ENCODE assay signal across 1 fruit fly cellular context in the genomic region with DNA sequence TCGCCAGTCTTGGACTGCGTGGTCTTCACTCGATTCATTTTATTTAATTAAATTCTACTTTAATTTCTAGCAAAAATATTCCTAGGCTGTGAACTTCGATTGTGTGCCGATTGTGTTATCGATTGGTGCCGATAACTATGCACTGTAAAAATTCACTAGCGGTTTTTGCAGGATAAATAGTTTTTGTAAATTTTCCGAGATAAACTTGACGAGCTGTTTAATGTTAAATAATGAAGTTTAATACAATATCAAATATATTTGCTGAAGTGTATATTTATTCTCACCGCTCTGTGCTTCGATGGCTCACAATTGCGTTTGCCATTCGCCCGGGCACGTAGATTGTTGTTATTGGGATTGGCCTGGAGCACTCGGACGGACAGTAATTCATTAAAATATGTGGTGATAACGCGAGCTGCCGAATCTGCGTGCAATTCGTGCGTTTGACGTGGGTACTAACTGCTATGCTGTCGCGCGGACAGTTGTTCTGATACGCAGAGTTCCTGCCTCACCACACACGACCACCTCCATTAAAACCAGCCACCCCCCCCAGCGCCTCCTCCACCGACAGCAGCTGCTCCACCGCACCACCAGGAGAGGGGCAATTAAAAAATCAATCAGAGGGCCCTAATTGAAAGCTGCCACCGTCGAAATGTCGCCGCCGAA.
A peak's percentile ranks its signal among the peaks of the same experiment; 100 is the strongest.
TF ChIP-seq lines count a peak whose summit lies in the region.

A gene (minus strand): TSS at position 123 of the 663 bp plus-strand sequence.
A gene (plus strand): TSS at position 341 of the 663 bp plus-strand sequence.

TF ChIP-seq in whole organism, embryonic, 481 proteins besides CTCF, POLR2A, EP300 and RAD21 (continued from another document and continues in another):
- TF ChIP-seq CG14860 (GFP tag; IDR thresholded peaks at IDR 0.05; lab: Robert Waterston, UW; ENCODE audit: partially characterized antibody), result peak; percentile 64
- TF ChIP-seq CG11723 (GFP tag; optimal IDR thresholded peaks at IDR 0.05; lab: Kevin White, UChicago), result no peak
- TF ChIP-seq CG6683 (GFP tag; optimal IDR thresholded peaks at IDR 0.05; lab: Kevin White, UChicago), result peak; percentile 83
- peak; percentile 86 for TF ChIP-seq CG7987 (GFP tag; optimal IDR thresholded peaks at IDR 0.05; lab: Kevin White, UChicago)
- peak; percentile 70 for TF ChIP-seq CG12236 (GFP tag; optimal IDR thresholded peaks at IDR 0.05; lab: Kevin White, UChicago)
- peak; percentile 97 for TF ChIP-seq CG9932 (GFP tag; IDR thresholded peaks at IDR 0.05; lab: Robert Waterston, UW)
- TF ChIP-seq sr (GFP tag; IDR thresholded peaks at IDR 0.05; lab: Robert Waterston, UW), result peak; percentile 73; the same call in 2 of the 3 replicates
- peak; percentile 96 for TF ChIP-seq YL-1 (GFP tag; optimal IDR thresholded peaks at IDR 0.05; lab: Kevin White, UChicago)
- TF ChIP-seq CG2712 (tag; optimal IDR thresholded peaks at IDR 0.05; lab: Kevin White, UChicago), result peak; percentile 94
- peak; percentile 81 for TF ChIP-seq CG17612 (GFP tag; IDR thresholded peaks at IDR 0.05; lab: Robert Waterston, UW)
- peak; percentile 78 for TF ChIP-seq CG6254 (GFP tag; optimal IDR thresholded peaks at IDR 0.05; lab: Kevin White, UChicago)
- peak; percentile 87 for TF ChIP-seq CG8388 (GFP tag; optimal IDR thresholded peaks at IDR 0.05; lab: Kevin White, UChicago)
- peak; percentile 96 for TF ChIP-seq ems (GFP tag; optimal IDR thresholded peaks at IDR 0.05; lab: Kevin White, UChicago)
- peak; percentile 48 for TF ChIP-seq CG14965 (GFP tag; optimal IDR thresholded peaks at IDR 0.05; lab: Kevin White, UChicago; ENCODE audit: borderline replicate concordance)
- TF ChIP-seq CG14050 (GFP tag; IDR thresholded peaks at IDR 0.05; lab: Robert Waterston, UW), result peak; percentile 91
- peak; percentile 71 for TF ChIP-seq CG9437 (GFP tag; optimal IDR thresholded peaks at IDR 0.05; lab: Kevin White, UChicago)
- TF ChIP-seq CG17385 (GFP tag; optimal IDR thresholded peaks at IDR 0.05; lab: Kevin White, UChicago), result peak; percentile 87
- TF ChIP-seq CG5180 (GFP tag; optimal IDR thresholded peaks at IDR 0.05; lab: Kevin White, UChicago), result no peak
- TF ChIP-seq Oli (tag; optimal IDR thresholded peaks at IDR 0.05; lab: Kevin White, UChicago), result peak; percentile 87
- TF ChIP-seq mirr (GFP tag; optimal IDR thresholded peaks at IDR 0.05; lab: Kevin White, UChicago), result peak; percentile 81
- no peak for TF ChIP-seq sqz (GFP tag; optimal IDR thresholded peaks at IDR 0.05; lab: Kevin White, UChicago)
- TF ChIP-seq CG16813 (GFP tag; IDR thresholded peaks at IDR 0.05; lab: Robert Waterston, UW; ENCODE audit: partially characterized antibody), result peak; percentile 74
- peak; percentile 72 for TF ChIP-seq CG3995 (GFP tag; optimal IDR thresholded peaks at IDR 0.05; lab: Kevin White, UChicago)
- no peak for TF ChIP-seq pita (GFP tag; optimal IDR thresholded peaks at IDR 0.05; lab: Kevin White, UChicago)
- TF ChIP-seq ERR (GFP tag; optimal IDR thresholded peaks at IDR 0.05; lab: Kevin White, UChicago), result peak; percentile 82
- TF ChIP-seq CG4424 (GFP tag; optimal IDR thresholded peaks at IDR 0.05; lab: Kevin White, UChicago), result peak; percentile 95
- TF ChIP-seq D (optimal IDR thresholded peaks at IDR 0.05; lab: Kevin White, UChicago), result no peak
- TF ChIP-seq D (GFP tag; optimal IDR thresholded peaks at IDR 0.05; lab: Kevin White, UChicago), result peak; percentile 82
- peak; percentile 85 for TF ChIP-seq Bdp1 (GFP tag; optimal IDR thresholded peaks at IDR 0.05; lab: Kevin White, UChicago)
- TF ChIP-seq prd (optimal IDR thresholded peaks at IDR 0.05; lab: Kevin White, UChicago), result no peak
- peak; percentile 96 for TF ChIP-seq prd (GFP tag; IDR thresholded peaks at IDR 0.05; lab: Robert Waterston, UW)
- TF ChIP-seq wor (GFP tag; IDR thresholded peaks at IDR 0.05; lab: Robert Waterston, UW), result peak; percentile 79
- peak; percentile 75 for TF ChIP-seq CG10321 (GFP tag; IDR thresholded peaks at IDR 0.05; lab: Robert Waterston, UW)
- TF ChIP-seq ash1 (GFP tag; optimal IDR thresholded peaks at IDR 0.05; lab: Kevin White, UChicago), result peak; percentile 83
- peak; percentile 94 for TF ChIP-seq az2 (GFP tag; optimal IDR thresholded peaks at IDR 0.05; lab: Kevin White, UChicago)
- peak; percentile 82 for TF ChIP-seq CG7271 (tag; optimal IDR thresholded peaks at IDR 0.05; lab: Kevin White, UChicago)
- peak; percentile 82 for TF ChIP-seq tna (GFP tag; IDR thresholded peaks at IDR 0.05; lab: Robert Waterston, UW; ENCODE audit: partially characterized antibody)
- peak; percentile 84 for TF ChIP-seq HLH4C (GFP tag; IDR thresholded peaks at IDR 0.05; lab: Robert Waterston, UW; ENCODE audit: partially characterized antibody)
- peak; percentile 97 for TF ChIP-seq row (GFP tag; IDR thresholded peaks at IDR 0.05; lab: Robert Waterston, UW)
- TF ChIP-seq abd-A (tag; optimal IDR thresholded peaks at IDR 0.05; lab: Kevin White, UChicago), result no peak
- TF ChIP-seq Awh (GFP tag; IDR thresholded peaks at IDR 0.05; lab: Robert Waterston, UW), result peak; percentile 92
- peak; percentile 83 for TF ChIP-seq Spps (tag; optimal IDR thresholded peaks at IDR 0.05; lab: Kevin White, UChicago)
- TF ChIP-seq Ada2b (GFP tag; IDR thresholded peaks at IDR 0.05; lab: Robert Waterston, UW), result peak; percentile 90
- peak; percentile 78 for TF ChIP-seq psq (GFP tag; optimal IDR thresholded peaks at IDR 0.05; lab: Kevin White, UChicago)
- TF ChIP-seq oc (tag; optimal IDR thresholded peaks at IDR 0.05; lab: Kevin White, UChicago), result no peak
- peak; percentile 62; the same call in 2 of the 3 replicates for TF ChIP-seq jigr1 (GFP tag; IDR thresholded peaks at IDR 0.05; lab: Robert Waterston, UW)
- peak; percentile 90 for TF ChIP-seq ase (GFP tag; IDR thresholded peaks at IDR 0.05; lab: Robert Waterston, UW)
- TF ChIP-seq run (tag; optimal IDR thresholded peaks at IDR 0.05; lab: Kevin White, UChicago), result peak; percentile 76
- peak; percentile 90 for TF ChIP-seq CG12299 (tag; optimal IDR thresholded peaks at IDR 0.05; lab: Kevin White, UChicago)
- no peak for TF ChIP-seq Hr39 (optimal IDR thresholded peaks at IDR 0.05; lab: Kevin White, UChicago)
- TF ChIP-seq CG30403 (GFP tag; optimal IDR thresholded peaks at IDR 0.05; lab: Kevin White, UChicago), result peak; percentile 97
- TF ChIP-seq grau (tag; optimal IDR thresholded peaks at IDR 0.05; lab: Kevin White, UChicago), result peak; percentile 92
- peak; percentile 80 for TF ChIP-seq stwl (tag; optimal IDR thresholded peaks at IDR 0.05; lab: Kevin White, UChicago)
- peak; percentile 93 for TF ChIP-seq CG10366 (GFP tag; IDR thresholded peaks at IDR 0.05; lab: Robert Waterston, UW)
- peak; percentile 90 for TF ChIP-seq CG11085 (GFP tag; IDR thresholded peaks at IDR 0.05; lab: Robert Waterston, UW)
- peak; percentile 88 for TF ChIP-seq MTF-1 (GFP tag; optimal IDR thresholded peaks at IDR 0.05; lab: Kevin White, UChicago; ENCODE audit: borderline replicate concordance)
- TF ChIP-seq CG6813 (GFP tag; optimal IDR thresholded peaks at IDR 0.05; lab: Kevin White, UChicago), result peak; percentile 86
- TF ChIP-seq dmrt11E (tag; optimal IDR thresholded peaks at IDR 0.05; lab: Kevin White, UChicago), result peak; percentile 90
- peak; percentile 88 for TF ChIP-seq CG10462 (GFP tag; optimal IDR thresholded peaks at IDR 0.05; lab: Kevin White, UChicago)
- peak; percentile 84 for TF ChIP-seq Usf (GFP tag; optimal IDR thresholded peaks at IDR 0.05; lab: Kevin White, UChicago)
- TF ChIP-seq bowl (GFP tag; IDR thresholded peaks at IDR 0.05; lab: Robert Waterston, UW), result peak; percentile 71; the same call in 1 of the 2 replicates
- peak; percentile 98 for TF ChIP-seq CG12769 (tag; optimal IDR thresholded peaks at IDR 0.05; lab: Kevin White, UChicago)
- peak; percentile 77 for TF ChIP-seq ac (GFP tag; optimal IDR thresholded peaks at IDR 0.05; lab: Kevin White, UChicago)
- TF ChIP-seq CG7963 (GFP tag; IDR thresholded peaks at IDR 0.05; lab: Robert Waterston, UW; ENCODE audit: partially characterized antibody), result peak; percentile 82
- TF ChIP-seq otp (GFP tag; IDR thresholded peaks at IDR 0.05; lab: Robert Waterston, UW), result peak; percentile 92
- TF ChIP-seq CG33557 (GFP tag; optimal IDR thresholded peaks at IDR 0.05; lab: Kevin White, UChicago), result peak; percentile 79
- TF ChIP-seq Rfx (GFP tag; IDR thresholded peaks at IDR 0.05; lab: Robert Waterston, UW), result peak; percentile 97
- peak; percentile 91 for TF ChIP-seq CG6689 (GFP tag; IDR thresholded peaks at IDR 0.05; lab: Robert Waterston, UW)
- peak; percentile 79 for TF ChIP-seq CG30020 (tag; optimal IDR thresholded peaks at IDR 0.05; lab: Kevin White, UChicago)
- no peak for TF ChIP-seq Trl (optimal IDR thresholded peaks at IDR 0.05; lab: Kevin White, UChicago)
- peak; percentile 95 for TF ChIP-seq Trl (GFP tag; optimal IDR thresholded peaks at IDR 0.05; lab: Kevin White, UChicago)
- no peak for TF ChIP-seq usp (GFP tag; optimal IDR thresholded peaks at IDR 0.05; lab: Kevin White, UChicago)
- peak; percentile 96 for TF ChIP-seq zfh1 (GFP tag; IDR thresholded peaks at IDR 0.05; lab: Robert Waterston, UW)
- no peak for TF ChIP-seq Dip2 (GFP tag; IDR thresholded peaks at IDR 0.05; lab: Robert Waterston, UW)
- TF ChIP-seq knrl (GFP tag; IDR thresholded peaks at IDR 0.05; lab: Robert Waterston, UW; ENCODE audit: partially characterized antibody), result peak; percentile 69
- TF ChIP-seq CG1024 (GFP tag; IDR thresholded peaks at IDR 0.05; lab: Robert Waterston, UW), result peak; percentile 81
- peak; percentile 32 for TF ChIP-seq Neu2 (GFP tag; optimal IDR thresholded peaks at IDR 0.05; lab: Kevin White, UChicago; ENCODE audit: borderline replicate concordance)
- TF ChIP-seq CG14710 (tag; optimal IDR thresholded peaks at IDR 0.05; lab: Kevin White, UChicago), result peak; percentile 94
- peak; percentile 93 for TF ChIP-seq so (GFP tag; IDR thresholded peaks at IDR 0.05; lab: Robert Waterston, UW)
- peak; percentile 89 for TF ChIP-seq CG8765 (GFP tag; IDR thresholded peaks at IDR 0.05; lab: Robert Waterston, UW)
- peak; percentile 99 for TF ChIP-seq CG4617 (GFP tag; optimal IDR thresholded peaks at IDR 0.05; lab: Kevin White, UChicago; ENCODE audit: borderline replicate concordance)
- TF ChIP-seq lmd (GFP tag; IDR thresholded peaks at IDR 0.05; lab: Robert Waterston, UW), result peak; percentile 92
- peak; percentile 92 for TF ChIP-seq CG13894 (tag; optimal IDR thresholded peaks at IDR 0.05; lab: Kevin White, UChicago)
- TF ChIP-seq CG32532 (GFP tag; IDR thresholded peaks at IDR 0.05; lab: Robert Waterston, UW), result peak; percentile 97
- peak; percentile 92 for TF ChIP-seq PHDP (tag; optimal IDR thresholded peaks at IDR 0.05; lab: Kevin White, UChicago)
- peak; percentile 80 for TF ChIP-seq nom (GFP tag; optimal IDR thresholded peaks at IDR 0.05; lab: Kevin White, UChicago)
- peak; percentile 82 for TF ChIP-seq emc (GFP tag; optimal IDR thresholded peaks at IDR 0.05; lab: Kevin White, UChicago)
- peak; percentile 94 for TF ChIP-seq ind (GFP tag; optimal IDR thresholded peaks at IDR 0.05; lab: Kevin White, UChicago)
- TF ChIP-seq CG2875 (GFP tag; optimal IDR thresholded peaks at IDR 0.05; lab: Kevin White, UChicago), result peak; percentile 81
- no peak for TF ChIP-seq D19A (tag; optimal IDR thresholded peaks at IDR 0.05; lab: Kevin White, UChicago)
- TF ChIP-seq Gug (GFP tag; IDR thresholded peaks at IDR 0.05; lab: Robert Waterston, UW), result peak; percentile 93
- TF ChIP-seq Doc3 (GFP tag; IDR thresholded peaks at IDR 0.05; lab: Robert Waterston, UW; ENCODE audit: partially characterized antibody), result peak; percentile 55; the same call in 1 of the 3 replicates
- peak; percentile 94 for TF ChIP-seq CG7839 (tag; optimal IDR thresholded peaks at IDR 0.05; lab: Kevin White, UChicago)
- TF ChIP-seq Ets97D (GFP tag; optimal IDR thresholded peaks at IDR 0.05; lab: Kevin White, UChicago), result peak; percentile 93
- TF ChIP-seq Hr3 (GFP tag; optimal IDR thresholded peaks at IDR 0.05; lab: Kevin White, UChicago), result peak; percentile 93
- peak; percentile 89 for TF ChIP-seq ewg (GFP tag; optimal IDR thresholded peaks at IDR 0.05; lab: Kevin White, UChicago)
- peak; percentile 93 to 94 for TF ChIP-seq Pdp1 (GFP tag; optimal IDR thresholded peaks at IDR 0.05; lab: Kevin White, UChicago)
- TF ChIP-seq Blimp-1 (GFP tag; optimal IDR thresholded peaks at IDR 0.05; lab: Kevin White, UChicago), result peak; percentile 89
- TF ChIP-seq nerfin-1 (tag; optimal IDR thresholded peaks at IDR 0.05; lab: Kevin White, UChicago), result peak; percentile 86
- TF ChIP-seq CG18262 (tag; optimal IDR thresholded peaks at IDR 0.05; lab: Kevin White, UChicago), result peak; percentile 89
- TF ChIP-seq odd (GFP tag; optimal IDR thresholded peaks at IDR 0.05; lab: Kevin White, UChicago), result peak; percentile 79
- TF ChIP-seq CG2678 (tag; optimal IDR thresholded peaks at IDR 0.05; lab: Kevin White, UChicago), result peak; percentile 93
- peak; percentile 73 for TF ChIP-seq Hand (GFP tag; optimal IDR thresholded peaks at IDR 0.05; lab: Kevin White, UChicago)
- peak; percentile 92 for TF ChIP-seq CG13296 (GFP tag; optimal IDR thresholded peaks at IDR 0.05; lab: Kevin White, UChicago)
- no peak for TF ChIP-seq Sox100B (GFP tag; optimal IDR thresholded peaks at IDR 0.05; lab: Kevin White, UChicago)
- TF ChIP-seq CG15696 (tag; optimal IDR thresholded peaks at IDR 0.05; lab: Kevin White, UChicago), result peak; percentile 92
- TF ChIP-seq crc (GFP tag; optimal IDR thresholded peaks at IDR 0.05; lab: Kevin White, UChicago), result peak; percentile 77
- peak; percentile 87 for TF ChIP-seq CG11695 (GFP tag; IDR thresholded peaks at IDR 0.05; lab: Robert Waterston, UW)
- TF ChIP-seq E2f1 (GFP tag; IDR thresholded peaks at IDR 0.05; lab: Robert Waterston, UW), result peak; percentile 91
- peak; percentile 89 for TF ChIP-seq luna (GFP tag; optimal IDR thresholded peaks at IDR 0.05; lab: Kevin White, UChicago)
- peak; percentile 89 for TF ChIP-seq CG34422 (GFP tag; IDR thresholded peaks at IDR 0.05; lab: Robert Waterston, UW)
- no peak for TF ChIP-seq cad (GFP tag; optimal IDR thresholded peaks at IDR 0.05; lab: Kevin White, UChicago)
- peak; percentile 93 for TF ChIP-seq CG10543 (GFP tag; optimal IDR thresholded peaks at IDR 0.05; lab: Kevin White, UChicago)
- TF ChIP-seq disco-r (GFP tag; optimal IDR thresholded peaks at IDR 0.05; lab: Kevin White, UChicago), result peak; percentile 86
- TF ChIP-seq gem (tag; optimal IDR thresholded peaks at IDR 0.05; lab: Kevin White, UChicago), result peak; percentile 96
- TF ChIP-seq Nf-YC (tag; optimal IDR thresholded peaks at IDR 0.05; lab: Kevin White, UChicago), result peak; percentile 84
- TF ChIP-seq Dp (GFP tag; optimal IDR thresholded peaks at IDR 0.05; lab: Kevin White, UChicago), result peak; percentile 39
- peak; percentile 78 for TF ChIP-seq toy (GFP tag; IDR thresholded peaks at IDR 0.05; lab: Robert Waterston, UW)
- TF ChIP-seq danr (GFP tag; IDR thresholded peaks at IDR 0.05; lab: Robert Waterston, UW), result peak; percentile 86
- peak; percentile 63 for TF ChIP-seq amos (GFP tag; IDR thresholded peaks at IDR 0.05; lab: Robert Waterston, UW; ENCODE audit: partially characterized antibody)
- peak; percentile 89 for TF ChIP-seq Taf1 (GFP tag; IDR thresholded peaks at IDR 0.05; lab: Robert Waterston, UW)
